Fruit fly (Drosophila melanogaster): ENCODE results near the gene CG14314.

Gene CG14314

DNA sequence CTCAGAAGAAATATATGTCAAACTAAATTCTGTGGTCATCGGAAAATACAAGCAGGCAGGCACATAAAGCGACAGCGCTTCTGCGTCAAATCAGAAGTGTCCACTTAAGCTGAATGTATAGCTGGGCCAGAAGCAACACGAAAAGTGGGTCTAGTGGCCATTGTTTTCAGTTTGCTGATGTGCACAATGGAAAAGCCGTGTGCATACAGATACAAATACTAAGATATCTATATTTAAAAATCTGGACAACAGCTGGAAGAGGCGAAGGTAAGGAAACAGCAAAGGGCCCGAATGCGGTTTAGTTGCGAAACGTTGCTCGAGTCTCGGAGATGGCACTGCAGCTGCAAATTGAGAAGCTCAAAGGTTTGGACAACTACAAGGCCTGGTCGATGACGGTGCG, 34.9 kb downstream of the CG14314 start, which contains the start of gene CG18598:
CG18598 (plus strand) TSS at position 301 of the 400 bp plus-strand sequence.
- TF ChIP-seq Hr78 (GFP tag; optimal IDR thresholded peaks at IDR 0.05) (no peak), woc (GFP tag; optimal IDR thresholded peaks at IDR 0.05) (no peak), Dif (GFP tag; optimal IDR thresholded peaks at IDR 0.05; ENCODE audit: partially characterized antibody) (no peak), CG32264 (GFP tag; optimal IDR thresholded peaks at IDR 0.05) (no peak), CG9705 (GFP tag; optimal IDR thresholded peaks at IDR 0.05) (no peak), Abd-B (GFP tag; optimal IDR thresholded peaks at IDR 0.05) (no peak), tai (GFP tag; optimal IDR thresholded peaks at IDR 0.05) (no peak), usp (GFP tag; optimal IDR thresholded peaks at IDR 0.05) (no peak), Hr83 (GFP tag; optimal IDR thresholded peaks at IDR 0.05; ENCODE audit: poor library complexity, severe bottlenecking) (no peak), dmrt93B (GFP tag; optimal IDR thresholded peaks at IDR 0.05) (no peak), jim (GFP tag; optimal IDR thresholded peaks at IDR 0.05) (no peak), Myc (optimal IDR thresholded peaks at IDR 0.05) (no peak), HLH106 (tag; optimal IDR thresholded peaks at IDR 0.05) (no peak), CrebA (GFP tag; optimal IDR thresholded peaks at IDR 0.05; ENCODE audit: borderline replicate concordance) (no peak), Sp1 (GFP tag; optimal IDR thresholded peaks at IDR 0.05) (no peak), rgr (GFP tag; optimal IDR thresholded peaks at IDR 0.05) (no peak), GATAd (GFP tag; optimal IDR thresholded peaks at IDR 0.05) (no peak), Dfd (GFP tag; optimal IDR thresholded peaks at IDR 0.05) (no peak), br (GFP tag; optimal IDR thresholded peaks at IDR 0.05) (no peak)

DNA sequence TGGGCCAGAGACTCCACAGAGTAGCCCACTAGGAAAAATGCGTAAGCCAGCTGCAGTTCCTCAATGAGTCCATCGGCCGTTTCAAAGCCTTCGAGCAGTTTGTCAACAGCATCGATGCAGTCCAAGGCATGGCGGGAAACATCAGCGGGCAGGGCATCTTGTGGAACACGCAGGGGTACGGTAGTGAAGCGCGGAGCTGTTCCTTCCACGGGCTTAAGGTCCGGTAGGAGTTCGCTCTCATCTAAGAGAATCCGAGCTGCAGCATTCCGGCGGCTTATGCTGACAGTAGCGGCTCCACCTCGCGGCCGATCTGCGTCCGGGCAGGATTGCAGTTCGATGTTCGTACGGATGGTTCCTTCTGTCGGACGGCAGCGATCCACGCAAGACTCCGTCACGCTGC, 35.9 kb downstream of the CG14314 start:
- TF ChIP-seq N (GFP tag; optimal IDR thresholded peaks at IDR 0.05) (no peak), ey (GFP tag; optimal IDR thresholded peaks at IDR 0.05) (no peak), Vsx2 (GFP tag; optimal IDR thresholded peaks at IDR 0.05; ENCODE audit: partially characterized antibody) (no peak)

DNA sequence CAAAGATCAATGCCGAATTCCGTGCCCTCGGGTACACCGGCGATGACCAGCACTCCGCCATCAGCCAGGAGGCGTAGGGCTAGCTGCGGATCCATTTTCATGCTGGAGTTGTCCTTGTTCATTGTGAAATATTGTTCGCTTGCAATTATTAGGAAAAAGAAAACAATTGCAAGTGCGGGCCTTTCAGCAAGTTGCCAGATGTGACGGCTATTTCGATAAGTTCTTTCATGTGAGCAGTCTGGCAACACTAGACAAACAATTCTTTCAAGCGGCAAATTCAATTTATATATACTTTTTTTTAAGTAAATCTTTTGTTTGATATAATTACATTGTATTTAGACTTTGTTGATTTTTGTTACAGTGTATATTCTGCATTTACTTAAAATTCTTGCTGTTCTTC, 36.6 kb downstream of the CG14314 start, which contains the start of gene CG12320:
CG12320 (minus strand) TSS at position 157 of the 400 bp plus-strand sequence.
- no peak for TF ChIP-seq h (GFP tag; optimal IDR thresholded peaks at IDR 0.05)
- no peak for TF ChIP-seq Abd-B (GFP tag; optimal IDR thresholded peaks at IDR 0.05)
- no peak for TF ChIP-seq Vsx2 (GFP tag; optimal IDR thresholded peaks at IDR 0.05; ENCODE audit: partially characterized antibody)
- TF ChIP-seq Myc (optimal IDR thresholded peaks at IDR 0.05) = no peak
- TF ChIP-seq tai (GFP tag; optimal IDR thresholded peaks at IDR 0.05) = no peak
- TF ChIP-seq br (GFP tag; optimal IDR thresholded peaks at IDR 0.05) = no peak
- no peak for TF ChIP-seq CG9705 (GFP tag; optimal IDR thresholded peaks at IDR 0.05)
- no peak for TF ChIP-seq Mio (GFP tag; optimal IDR thresholded peaks at IDR 0.05)
- TF ChIP-seq pan (optimal IDR thresholded peaks at IDR 0.05) = no peak
- no peak for TF ChIP-seq foxo (GFP tag; optimal IDR thresholded peaks at IDR 0.05)
- TF ChIP-seq Hr83 (GFP tag; optimal IDR thresholded peaks at IDR 0.05; ENCODE audit: poor library complexity, severe bottlenecking) = no peak
- TF ChIP-seq brk (GFP tag; optimal IDR thresholded peaks at IDR 0.05) = no peak
- TF ChIP-seq N (GFP tag; optimal IDR thresholded peaks at IDR 0.05) = no peak
- no peak for TF ChIP-seq HLH106 (tag; optimal IDR thresholded peaks at IDR 0.05)

dm6 chr3R:18255281-18255680, 39.3 kb downstream of the CG14314 start, which contains the start of the genes Ada2a, Polr2D, Tgs1 and moi:
TSS of gene Ada2a (minus strand) at chr3R:18255487.
TSS of gene Polr2D (minus strand) at chr3R:18255487.
TSS of gene Tgs1 (plus strand) at chr3R:18255530.
TSS of gene moi (plus strand) at chr3R:18255530.
- TF ChIP-seq Hr83 (GFP tag; optimal IDR thresholded peaks at IDR 0.05; ENCODE audit: poor library complexity, severe bottlenecking) = peak; percentile 38
- no peak for TF ChIP-seq Dif (GFP tag; optimal IDR thresholded peaks at IDR 0.05; ENCODE audit: partially characterized antibody)
- TF ChIP-seq Myc (optimal IDR thresholded peaks at IDR 0.05) = peak; percentile 9

DNA sequence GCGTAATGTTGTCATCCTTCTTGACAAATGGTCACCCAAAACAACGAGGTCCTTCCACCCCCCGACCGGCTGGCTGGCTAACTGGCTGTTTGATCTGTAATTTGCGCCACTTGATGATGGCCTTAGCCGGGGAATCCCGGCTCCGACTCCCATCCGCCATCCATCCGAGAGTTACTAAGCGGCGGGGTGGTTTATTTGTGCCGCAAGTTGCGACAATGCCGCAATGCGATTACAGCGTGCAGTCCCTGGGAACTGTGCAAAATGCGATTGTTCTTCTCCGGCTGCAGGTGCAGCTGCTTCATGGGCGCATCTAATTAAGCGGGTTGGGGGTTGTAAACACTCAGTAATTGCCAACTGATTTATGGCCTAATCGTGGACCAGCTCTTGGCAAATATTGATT, 44.1 kb downstream of the CG14314 start:
- no peak for TF ChIP-seq sv (GFP tag; optimal IDR thresholded peaks at IDR 0.05)
- no peak for TF ChIP-seq Jra (GFP tag; optimal IDR thresholded peaks at IDR 0.05)
- no peak for TF ChIP-seq ey (GFP tag; optimal IDR thresholded peaks at IDR 0.05)
- no peak for TF ChIP-seq fru (GFP tag; optimal IDR thresholded peaks at IDR 0.05)
- TF ChIP-seq Dif (GFP tag; optimal IDR thresholded peaks at IDR 0.05; ENCODE audit: partially characterized antibody) = no peak
- TF ChIP-seq foxo (GFP tag; optimal IDR thresholded peaks at IDR 0.05) = no peak
- TF ChIP-seq h (GFP tag; optimal IDR thresholded peaks at IDR 0.05) = no peak
- no peak for TF ChIP-seq dsf (GFP tag; optimal IDR thresholded peaks at IDR 0.05; ENCODE audit: borderline replicate concordance)
- no peak for TF ChIP-seq CrebA (GFP tag; optimal IDR thresholded peaks at IDR 0.05; ENCODE audit: borderline replicate concordance)
- TF ChIP-seq N (GFP tag; optimal IDR thresholded peaks at IDR 0.05) = no peak
- TF ChIP-seq HLH106 (tag; optimal IDR thresholded peaks at IDR 0.05) = no peak
- TF ChIP-seq CG9705 (GFP tag; optimal IDR thresholded peaks at IDR 0.05) = no peak
- no peak for TF ChIP-seq jim (GFP tag; optimal IDR thresholded peaks at IDR 0.05)
- no peak for TF ChIP-seq Myc (optimal IDR thresholded peaks at IDR 0.05)
- TF ChIP-seq Rel (GFP tag; optimal IDR thresholded peaks at IDR 0.05) = no peak
- no peak for TF ChIP-seq Rel (tag; optimal IDR thresholded peaks at IDR 0.05)
